Fruit fly (Drosophila melanogaster) whole organism, embryonic: ENCODE measurements around the gene CG7231.

Experiments used
- BtbVII ChIP-seq: fragments of 200-800 bp; sonication (Bioruptor generic); optimal IDR thresholded peaks from 3 replicates; lab custom pipeline; 2017; ENCODE audit warnings: missing biosample characterization, mild to moderate bottlenecking, missing genetic modification characterization
- CG10267 ChIP-seq: fragments of 200-800 bp; sonication (Bioruptor generic); optimal IDR thresholded peaks from 2 replicates; lab custom pipeline; 2018; ENCODE audit warnings: missing biosample characterization, mild to moderate bottlenecking, missing genetic modification characterization, moderate library complexity
- CG10462 ChIP-seq: fragments of 200-800 bp; sonication (Bioruptor generic); optimal IDR thresholded peaks from 2 replicates; lab custom pipeline; 2016; ENCODE audit warnings: missing biosample characterization, missing genetic modification characterization
- CG11504 ChIP-seq: fragments of 200-800 bp; sonication (Bioruptor generic); optimal IDR thresholded peaks from 3 replicates; lab custom pipeline; 2019; ENCODE audit warnings: missing biosample characterization, mild to moderate bottlenecking, missing genetic modification characterization, moderate library complexity
- CG12391 ChIP-seq: fragments of 200-800 bp; sonication (Bioruptor generic); optimal IDR thresholded peaks from 3 replicates; lab custom pipeline; 2018; ENCODE audit warnings: missing biosample characterization, mild to moderate bottlenecking, missing genetic modification characterization, moderate library complexity
- CG13296 ChIP-seq: fragments of 200-800 bp; sonication (Bioruptor generic); optimal IDR thresholded peaks from 3 replicates; lab custom pipeline; 2018; ENCODE audit warnings: missing biosample characterization, mild to moderate bottlenecking, missing genetic modification characterization
- CG14050 ChIP-seq: fragments of 200-800 bp; sonication (Bioruptor generic); IDR thresholded peaks from 3 replicates; pipeline ENCODE4 v1.3.6; 2022; ENCODE audit warnings: missing biosample characterization, missing genetic modification characterization
- CG1529 ChIP-seq: fragments of 200-800 bp; sonication (Bioruptor generic); optimal IDR thresholded peaks from 3 replicates; lab custom pipeline; 2018; ENCODE audit warnings: missing biosample characterization, missing genetic modification characterization
- CG2120 ChIP-seq: fragments of 200-800 bp; sonication (Bioruptor generic); optimal IDR thresholded peaks from 3 replicates; lab custom pipeline; 2016; ENCODE audit warnings: missing biosample characterization, missing genetic modification characterization
- CG31388 ChIP-seq: fragments of 200-800 bp; sonication (Bioruptor generic); optimal IDR thresholded peaks from 2 replicates; lab custom pipeline; 2016; ENCODE audit warnings: missing biosample characterization, missing genetic modification characterization
- CG4328 ChIP-seq: fragments of 200-800 bp; sonication (Bioruptor generic); optimal IDR thresholded peaks from 3 replicates; lab custom pipeline; 2017; ENCODE audit warnings: missing biosample characterization, missing genetic modification reagents, missing genetic modification characterization
- CG4424 ChIP-seq: fragments of 200-800 bp; sonication (Bioruptor generic); optimal IDR thresholded peaks from 3 replicates; lab custom pipeline; 2016; ENCODE audit warnings: missing biosample characterization, missing genetic modification characterization
- CG4730 ChIP-seq: fragments of 200-800 bp; sonication (Bioruptor generic); IDR thresholded peaks from 2 replicates; pipeline ENCODE4 v1.3.6; 2022; ENCODE audit warnings: missing biosample characterization, missing genetic modification characterization
- CG6654 ChIP-seq: fragments of 200-800 bp; sonication (Bioruptor generic); optimal IDR thresholded peaks from 2 replicates; lab custom pipeline; 2017; ENCODE audit warnings: missing biosample characterization, mild to moderate bottlenecking, missing genetic modification characterization
- CG7839 ChIP-seq: fragments of 200-800 bp; sonication (Bioruptor generic); optimal IDR thresholded peaks from 3 replicates; lab custom pipeline; 2018; ENCODE audit warnings: missing biosample characterization, mild to moderate bottlenecking, missing genetic modification characterization, moderate library complexity
- CG7963 ChIP-seq: fragments of 200-800 bp; sonication (Bioruptor generic); IDR thresholded peaks from 3 replicates; pipeline ENCODE4 v1.3.6; 2022; ENCODE audit warnings: missing biosample characterization, missing genetic modification characterization; ENCODE audit not compliant: partially characterized antibody
- CG8765 ChIP-seq: fragments of 200-800 bp; sonication (Bioruptor generic); IDR thresholded peaks from 2 replicates; pipeline ENCODE4 v1.3.6; 2022; ENCODE audit warnings: missing biosample characterization, missing genetic modification characterization
- CG9609 ChIP-seq: fragments of 200-800 bp; sonication (Bioruptor generic); optimal IDR thresholded peaks from 3 replicates; lab custom pipeline; 2016; ENCODE audit warnings: missing biosample characterization, missing genetic modification characterization
- D ChIP-seq, 2 experiments: fragments of 200-800 bp in 1 of 2; fragments of >200 bp in 1 of 2; sonication (Bioruptor generic) in 1 of 2; optimal IDR thresholded peaks; 2 replicates in 1 of 2; 3 replicates in 1 of 2; lab custom pipeline; 2017; ENCODE audit warnings: mild to moderate bottlenecking in 1 of 2, missing biosample characterization in 1 of 2, missing genetic modification characterization in 1 of 2, missing genetic modification reagents in 1 of 2
- Dek ChIP-seq: fragments of 200-800 bp; sonication (Bioruptor generic); optimal IDR thresholded peaks from 3 replicates; lab custom pipeline; 2019; ENCODE audit warnings: missing biosample characterization, mild to moderate bottlenecking, missing genetic modification characterization, moderate library complexity
- Dip2 ChIP-seq: fragments of 200-800 bp; sonication (Bioruptor generic); IDR thresholded peaks from 2 replicates; pipeline ENCODE4 v1.3.6; 2022; ENCODE audit warnings: missing biosample characterization, missing genetic modification characterization
- Dip3 ChIP-seq: fragments of 200-800 bp; sonication (Bioruptor generic); optimal IDR thresholded peaks from 3 replicates; lab custom pipeline; 2016; ENCODE audit warnings: missing biosample characterization, missing genetic modification characterization
- Eip74EF ChIP-seq, 2 experiments: fragments of 200-800 bp in 1 of 2; fragments of >200 bp in 1 of 2; sonication (Bioruptor generic) in 1 of 2; optimal IDR thresholded peaks; 2 replicates each; lab custom pipeline; 2017 to 2019; ENCODE audit warnings: missing biosample characterization in 2 of 2, missing genetic modification characterization in 2 of 2, mild to moderate bottlenecking in 1 of 2, moderate library complexity in 1 of 2
- Ets97D ChIP-seq: fragments of 200-800 bp; sonication (Bioruptor generic); optimal IDR thresholded peaks from 3 replicates; lab custom pipeline; 2016; ENCODE audit warnings: missing biosample characterization, missing genetic modification characterization
- Hr3 ChIP-seq: fragments of 200-800 bp; sonication (Bioruptor generic); optimal IDR thresholded peaks from 3 replicates; lab custom pipeline; 2016; ENCODE audit warnings: missing biosample characterization, missing genetic modification characterization
- Kr ChIP-seq: fragments of 200-800 bp; sonication (Bioruptor generic); optimal IDR thresholded peaks from 2 replicates; lab custom pipeline; 2017; ENCODE audit warnings: missing biosample characterization, mild to moderate bottlenecking, missing genetic modification characterization
- Lhr ChIP-seq: fragments of 200-800 bp; sonication (Bioruptor generic); optimal IDR thresholded peaks from 3 replicates; lab custom pipeline; 2017; ENCODE audit warnings: mild to moderate bottlenecking, missing biosample characterization, missing genetic modification reagents, missing genetic modification characterization
- Nf-YC ChIP-seq: fragments of 200-800 bp; optimal IDR thresholded peaks from 3 replicates; lab custom pipeline; 2019; ENCODE audit warnings: missing biosample characterization, mild to moderate bottlenecking, missing genetic modification characterization, moderate library complexity
- Usf ChIP-seq: fragments of 200-800 bp; sonication (Bioruptor generic); optimal IDR thresholded peaks from 2 replicates; lab custom pipeline; 2017; ENCODE audit warnings: missing genotype, missing biosample characterization, missing genetic modification characterization
- Xbp1 ChIP-seq: fragments of 200-800 bp; sonication (Bioruptor generic); optimal IDR thresholded peaks from 3 replicates; lab custom pipeline; 2016; ENCODE audit warnings: missing biosample characterization, mild to moderate bottlenecking, missing genetic modification characterization
- cg ChIP-seq: fragments of 200-800 bp; sonication (Bioruptor generic); optimal IDR thresholded peaks from 3 replicates; lab custom pipeline; 2019; ENCODE audit warnings: missing biosample characterization, mild to moderate bottlenecking, missing genetic modification characterization, moderate library complexity
- chm ChIP-seq: fragments of 200-800 bp; sonication (Bioruptor generic); IDR thresholded peaks from 2 replicates; pipeline ENCODE4 v1.3.6; 2022; ENCODE audit warnings: missing biosample characterization, missing genetic modification characterization
- exex ChIP-seq: fragments of 200-800 bp; sonication (Bioruptor generic); optimal IDR thresholded peaks from 4 replicates; lab custom pipeline; 2018; ENCODE audit warnings: missing biosample characterization, mild to moderate bottlenecking, missing genetic modification characterization, moderate library complexity
- ham ChIP-seq: fragments of 200-800 bp; sonication (Bioruptor generic); IDR thresholded peaks from 2 replicates; pipeline ENCODE4 v1.3.6; 2022; ENCODE audit warnings: missing biosample characterization, missing genetic modification characterization
- hth ChIP-seq: fragments of >200 bp; optimal IDR thresholded peaks from 2 replicates; lab custom pipeline; 2017; ENCODE audit warnings: inconsistent platforms
- jigr1 ChIP-seq: fragments of 200-800 bp; sonication (Bioruptor generic); IDR thresholded peaks from 3 replicates; pipeline ENCODE4 v1.3.6; 2022; ENCODE audit warnings: missing biosample characterization, missing genetic modification characterization
- lov ChIP-seq, 2 experiments: fragments of 200-800 bp in 1 of 2; fragments of >200 bp in 1 of 2; sonication (Bioruptor generic) in 1 of 2; IDR thresholded peaks in 1 of 2; optimal IDR thresholded peaks in 1 of 2; 2 replicates in 1 of 2; 3 replicates in 1 of 2; pipeline versions ENCODE4 v1.3.6 to Lab custom; 2017 to 2022; ENCODE audit warnings: missing biosample characterization in 1 of 2, missing genetic modification characterization in 1 of 2
- pita ChIP-seq: fragments of 200-800 bp; sonication (Bioruptor generic); optimal IDR thresholded peaks from 2 replicates; lab custom pipeline; 2017; ENCODE audit warnings: missing biosample characterization, mild to moderate bottlenecking, missing genetic modification characterization
- salm ChIP-seq: fragments of 200-800 bp; sonication (Bioruptor generic); optimal IDR thresholded peaks from 2 replicates; lab custom pipeline; 2018; ENCODE audit warnings: missing biosample characterization, mild to moderate bottlenecking, missing genetic modification characterization
- sc ChIP-seq, 3 experiments: fragments of >200 bp in 2 of 3; fragments of 200-800 bp in 1 of 3; sonication (Bioruptor generic) in 1 of 3; optimal IDR thresholded peaks; 2 replicates in 2 of 3; 3 replicates in 1 of 3; lab custom pipeline; 2017; ENCODE audit warnings: mild to moderate bottlenecking in 1 of 3, missing biosample characterization in 1 of 3, missing genetic modification characterization in 1 of 3, missing genetic modification reagents in 1 of 3
- shn ChIP-seq: fragments of 200-800 bp; sonication (Bioruptor generic); optimal IDR thresholded peaks from 3 replicates; lab custom pipeline; 2016; ENCODE audit warnings: missing biosample characterization, missing genetic modification characterization
- sima ChIP-seq: fragments of 200-800 bp; sonication (Bioruptor generic); optimal IDR thresholded peaks from 2 replicates; lab custom pipeline; 2016; ENCODE audit warnings: missing biosample characterization, missing genetic modification characterization
- sna ChIP-seq: fragments of 200-800 bp; sonication (Bioruptor generic); IDR thresholded peaks from 2 replicates; pipeline ENCODE4 v1.3.6; 2022; ENCODE audit warnings: missing biosample characterization, missing genetic modification characterization; ENCODE audit not compliant: partially characterized antibody
- tup ChIP-seq: fragments of 200-800 bp; sonication (Bioruptor generic); optimal IDR thresholded peaks from 2 replicates; lab custom pipeline; 2016; ENCODE audit warnings: missing biosample characterization, mild to moderate bottlenecking, missing genetic modification characterization, moderate library complexity
- unc-4 ChIP-seq: fragments of 200-800 bp; sonication (Bioruptor generic); IDR thresholded peaks from 2 replicates; pipeline ENCODE4 v1.3.6; 2022; ENCODE audit warnings: missing biosample characterization, missing genetic modification characterization; ENCODE audit not compliant: partially characterized antibody
- usp ChIP-seq: fragments of >200 bp; optimal IDR thresholded peaks from 2 replicates; lab custom pipeline; 2017; ENCODE audit warnings: missing biosample characterization, missing genetic modification characterization
- wor ChIP-seq: fragments of 200-800 bp; sonication (Bioruptor generic); IDR thresholded peaks from 2 replicates; pipeline ENCODE4 v1.3.6; 2022; ENCODE audit warnings: missing biosample characterization, missing genetic modification characterization

Gene CG7231

DNA sequence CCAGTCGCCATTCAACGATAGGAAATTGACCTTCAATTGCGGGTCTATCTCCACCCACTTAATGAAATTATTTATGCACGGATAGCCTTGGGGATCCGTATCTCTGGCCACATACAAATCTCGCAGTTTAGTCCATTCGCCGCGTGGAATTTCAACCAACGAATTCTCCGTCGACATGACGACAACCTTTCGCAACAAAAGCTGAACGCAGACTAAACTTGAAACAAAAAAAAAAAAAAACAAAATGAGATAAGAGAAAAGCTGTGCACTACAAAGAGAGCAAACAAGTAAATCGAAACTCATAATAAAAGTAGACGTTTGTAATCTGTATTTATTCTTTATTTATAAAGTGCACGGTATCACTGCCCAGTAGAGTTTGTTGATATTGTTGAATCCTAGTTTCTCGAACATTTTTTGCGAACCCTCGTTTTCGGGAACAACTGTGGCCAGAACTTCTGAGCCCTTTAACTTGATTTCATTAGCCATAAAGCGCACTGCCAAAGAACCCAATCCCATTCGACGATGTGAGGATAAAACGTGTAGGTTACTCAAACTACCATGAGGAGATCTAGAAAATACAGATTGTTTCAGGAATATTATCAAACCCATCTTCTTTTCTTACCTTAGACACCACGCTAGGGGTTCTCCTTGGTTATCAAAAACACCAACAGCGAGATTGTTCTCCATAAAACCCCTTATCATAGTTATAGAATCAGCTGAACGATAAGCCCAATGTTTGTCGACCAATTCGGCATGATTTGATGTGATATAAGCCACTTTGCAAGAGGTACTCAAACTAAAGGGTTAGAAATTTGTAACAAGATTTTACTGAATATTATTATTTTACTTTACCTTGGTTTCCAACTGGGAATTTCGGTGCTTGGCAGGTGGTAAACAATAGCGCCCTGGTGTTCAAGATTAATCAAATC, 25.8 kb downstream of the CG7231 start, which contains the start of gene CG12560 (continued):
- TF ChIP-seq sima: no peak
- TF ChIP-seq sc (optimal IDR thresholded peaks at IDR 0.05; lab: Kevin White, UChicago): no peak
- no peak for TF ChIP-seq sc (GFP tag; optimal IDR thresholded peaks at IDR 0.05; lab: Kevin White, UChicago)
- TF ChIP-seq usp (GFP tag; lab: Kevin White, UChicago): no peak
- no peak for TF ChIP-seq Ets97D (GFP tag; lab: Kevin White, UChicago)
- TF ChIP-seq salm: no peak
- TF ChIP-seq CG10462 (GFP tag; lab: Kevin White, UChicago): no peak
- no peak for TF ChIP-seq ham (GFP tag; lab: Robert Waterston, UW)
- no peak for TF ChIP-seq D (optimal IDR thresholded peaks at IDR 0.05; lab: Kevin White, UChicago)
- no peak for TF ChIP-seq D (GFP tag; optimal IDR thresholded peaks at IDR 0.05; lab: Kevin White, UChicago)
- TF ChIP-seq CG12391: no peak
- no peak for TF ChIP-seq Dip3 (GFP tag; lab: Kevin White, UChicago)
- TF ChIP-seq Nf-YC (tag; lab: Kevin White, UChicago): no peak
- TF ChIP-seq CG7839 (tag; lab: Kevin White, UChicago): no peak
- TF ChIP-seq Xbp1 (GFP tag; lab: Kevin White, UChicago): no peak
- no peak for TF ChIP-seq CG4730 (GFP tag; lab: Robert Waterston, UW)
- no peak for TF ChIP-seq CG10267 (tag; lab: Kevin White, UChicago)
- TF ChIP-seq sna: no peak
- no peak for TF ChIP-seq CG13296
- TF ChIP-seq CG2120: no peak
- no peak for TF ChIP-seq Eip74EF (GFP tag; optimal IDR thresholded peaks at IDR 0.05; lab: Kevin White, UChicago)
- TF ChIP-seq lov (optimal IDR thresholded peaks at IDR 0.05; lab: Kevin White, UChicago): no peak
- TF ChIP-seq lov (GFP tag; IDR thresholded peaks at IDR 0.05; lab: Robert Waterston, UW): no peak
- no peak for TF ChIP-seq CG31388
- TF ChIP-seq chm (GFP tag; lab: Robert Waterston, UW): peak; percentile 40; the same call in 1 of the 2 replicates
- no peak for TF ChIP-seq CG4424
- TF ChIP-seq Hr3: no peak
- TF ChIP-seq CG1529 (GFP tag; lab: Kevin White, UChicago): no peak
- no peak for TF ChIP-seq Usf (GFP tag; lab: Kevin White, UChicago)
- TF ChIP-seq CG8765: no peak
- TF ChIP-seq Dek (tag; lab: Kevin White, UChicago): no peak
- TF ChIP-seq CG11504 (tag; lab: Kevin White, UChicago): peak; percentile 64
- TF ChIP-seq BtbVII (GFP tag; lab: Kevin White, UChicago): no peak
- TF ChIP-seq Dip2: no peak
- no peak for TF ChIP-seq wor (GFP tag; lab: Robert Waterston, UW)
- TF ChIP-seq CG9609: no peak
- TF ChIP-seq Kr (GFP tag; lab: Kevin White, UChicago): no peak
- TF ChIP-seq CG6654: no peak
- no peak for TF ChIP-seq hth (lab: Kevin White, UChicago)
- TF ChIP-seq unc-4 (GFP tag; lab: Robert Waterston, UW): no peak
- no peak for TF ChIP-seq cg (GFP tag; lab: Kevin White, UChicago)
- TF ChIP-seq jigr1 (GFP tag; lab: Robert Waterston, UW): no peak
- TF ChIP-seq CG7963: no peak
- no peak for TF ChIP-seq tup (GFP tag; lab: Kevin White, UChicago)
- no peak for TF ChIP-seq Lhr (GFP tag; lab: Kevin White, UChicago)
- no peak for TF ChIP-seq CG4328 (GFP tag; lab: Kevin White, UChicago)
- no peak for TF ChIP-seq CG14050 (GFP tag; lab: Robert Waterston, UW)
- TF ChIP-seq pita (GFP tag; lab: Kevin White, UChicago): no peak
- TF ChIP-seq shn (GFP tag; lab: Kevin White, UChicago): no peak
- peak; percentile 42 for TF ChIP-seq exex (tag; lab: Kevin White, UChicago)
